Fruit fly (Drosophila melanogaster): Measurements from ENCODE around the gene Ndc80.

Gene Ndc80

DNA sequence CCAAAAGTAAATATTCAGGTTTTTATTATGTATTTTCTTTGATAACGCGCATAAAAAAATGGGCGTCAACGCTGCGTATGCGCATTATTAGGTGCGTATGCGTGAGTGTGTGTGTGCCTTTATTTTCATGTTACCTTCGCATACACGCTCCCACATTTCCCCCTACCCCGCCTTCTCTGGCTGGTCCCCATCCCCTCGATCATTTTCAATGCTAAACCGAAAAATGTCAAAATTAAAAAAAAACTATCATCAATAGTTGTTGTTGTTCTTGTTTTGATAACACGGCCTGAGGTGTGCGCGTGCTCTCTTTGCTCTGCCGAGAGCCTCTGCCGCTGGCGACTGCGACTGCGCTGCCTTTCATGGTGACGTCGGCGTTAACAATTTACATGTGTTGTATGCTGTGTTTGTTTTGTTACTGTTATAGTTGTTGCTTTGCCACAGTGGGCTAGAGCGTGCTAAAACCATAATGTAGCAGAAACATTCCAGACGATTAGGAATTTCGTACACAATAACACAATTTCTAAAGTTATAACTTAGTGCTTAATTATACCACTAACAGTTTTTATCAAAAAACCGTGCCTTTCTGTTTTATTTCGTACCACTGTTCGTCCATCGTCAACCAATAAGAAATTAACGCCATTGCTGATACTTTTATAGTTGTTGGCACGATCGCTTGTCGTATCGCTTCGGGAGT is 28.3 kb upstream of the Ndc80 start (continued):
- TF ChIP-seq CG4282 (GFP tag; optimal IDR thresholded peaks at IDR 0.05) (peak; percentile 99), dmrt99B (tag; optimal IDR thresholded peaks at IDR 0.05) (peak; percentile 100), lmd (GFP tag; IDR thresholded peaks at IDR 0.05) (peak; percentile 99), CG2199 (GFP tag; IDR thresholded peaks at IDR 0.05) (peak; percentile 99), CG5180 (GFP tag; optimal IDR thresholded peaks at IDR 0.05) (peak; percentile 93), CG10274 (GFP tag; optimal IDR thresholded peaks at IDR 0.05) (peak; percentile 93), E2f1 (GFP tag; IDR thresholded peaks at IDR 0.05) (peak; percentile 99), CG18476 (GFP tag; optimal IDR thresholded peaks at IDR 0.05) (peak; percentile 98), Hmx (GFP tag; optimal IDR thresholded peaks at IDR 0.05) (peak; percentile 92), CG7839 (tag; optimal IDR thresholded peaks at IDR 0.05) (peak; percentile 99), zfh2 (GFP tag; optimal IDR thresholded peaks at IDR 0.05) (peak; percentile 98), CrebB (tag; optimal IDR thresholded peaks at IDR 0.05) (peak; percentile 99), slou (GFP tag; optimal IDR thresholded peaks at IDR 0.05) (peak; percentile 96), Doc3 (GFP tag; IDR thresholded peaks at IDR 0.05; ENCODE audit: partially characterized antibody) (no peak), D (optimal IDR thresholded peaks at IDR 0.05) (no peak), D (GFP tag; optimal IDR thresholded peaks at IDR 0.05) (peak; percentile 99), CG13123 (GFP tag; optimal IDR thresholded peaks at IDR 0.05) (peak; percentile 97), Gug (GFP tag; IDR thresholded peaks at IDR 0.05) (peak; percentile 98), CG1233 (GFP tag; optimal IDR thresholded peaks at IDR 0.05) (peak; percentile 98), amos (GFP tag; IDR thresholded peaks at IDR 0.05; ENCODE audit: partially characterized antibody) (no peak; the same call in 1 of the 2 replicates), CG8359 (GFP tag; optimal IDR thresholded peaks at IDR 0.05; ENCODE audit: borderline replicate concordance) (peak; percentile 93), ttk (GFP tag; IDR thresholded peaks at IDR 0.05) (peak; percentile 99), Lpt (GFP tag; optimal IDR thresholded peaks at IDR 0.05) (no peak), lilli (GFP tag; optimal IDR thresholded peaks at IDR 0.05) (peak; percentile 99), CG14050 (GFP tag; IDR thresholded peaks at IDR 0.05) (peak; percentile 98), Scr (GFP tag; IDR thresholded peaks at IDR 0.05; ENCODE audit: partially characterized antibody) (peak; percentile 55), CG34422 (GFP tag; IDR thresholded peaks at IDR 0.05) (peak; percentile 99), Hr78 (GFP tag; optimal IDR thresholded peaks at IDR 0.05) (peak in 1 of 2 experiments; percentile 91), dati (GFP tag; IDR thresholded peaks at IDR 0.05) (peak; percentile 97), Stat92E (GFP tag; optimal IDR thresholded peaks at IDR 0.05) (peak in 1 of 3 experiments; percentile 95), CG10209 (GFP tag; optimal IDR thresholded peaks at IDR 0.05) (peak; percentile 99), Meics (GFP tag; optimal IDR thresholded peaks at IDR 0.05) (peak; percentile 99), ham (GFP tag; IDR thresholded peaks at IDR 0.05) (peak; percentile 95), dimm (GFP tag; IDR thresholded peaks at IDR 0.05) (peak; percentile 97), Ets97D (GFP tag; optimal IDR thresholded peaks at IDR 0.05) (peak; percentile 93), CG2678 (tag; optimal IDR thresholded peaks at IDR 0.05) (peak; percentile 99), Jarid2 (GFP tag; optimal IDR thresholded peaks at IDR 0.05) (peak; percentile 93), klu (GFP tag; IDR thresholded peaks at IDR 0.05) (peak; percentile 96), CG18011 (GFP tag; optimal IDR thresholded peaks at IDR 0.05) (peak; percentile 91), dpn (GFP tag; optimal IDR thresholded peaks at IDR 0.05) (peak; percentile 99), CG17359 (tag; optimal IDR thresholded peaks at IDR 0.05) (peak; percentile 99), GATAe (GFP tag; conservative IDR thresholded peaks at IDR 0.05) (peak; percentile 95), CG9797 (GFP tag; optimal IDR thresholded peaks at IDR 0.05) (peak; percentile 58), CG33557 (GFP tag; optimal IDR thresholded peaks at IDR 0.05) (peak; percentile 86), CG14965 (GFP tag; optimal IDR thresholded peaks at IDR 0.05; ENCODE audit: borderline replicate concordance) (peak; percentile 91), ems (GFP tag; optimal IDR thresholded peaks at IDR 0.05) (peak; percentile 99), CG6791 (GFP tag; IDR thresholded peaks at IDR 0.05; ENCODE audit: partially characterized antibody) (peak; percentile 75), ind (GFP tag; optimal IDR thresholded peaks at IDR 0.05) (peak; percentile 99)
